Fruit fly (Drosophila melanogaster) whole organism, embryonic: ENCODE measurements around the gene CG9886.

Source experiments
- Ada2b ChIP-seq: fragments of 200-800 bp; sonication (Bioruptor generic); IDR thresholded peaks from 2 replicates; pipeline ENCODE4 v1.3.6; 2022; ENCODE audit warnings: missing biosample characterization, missing genetic modification characterization
- BEAF-32 ChIP-seq: fragments of 200-800 bp; sonication (Bioruptor generic); optimal IDR thresholded peaks from 3 replicates; lab custom pipeline; 2017; ENCODE audit warnings: missing biosample characterization, missing genetic modification characterization, mild to moderate bottlenecking, moderate library complexity, missing genetic modification reagents
- Bgb ChIP-seq: fragments of 200-800 bp; sonication (Bioruptor generic); IDR thresholded peaks from 2 replicates; pipeline ENCODE4 v1.3.6; 2022; ENCODE audit warnings: missing biosample characterization, missing genetic modification characterization; ENCODE audit not compliant: partially characterized antibody
- CG11504 ChIP-seq: fragments of 200-800 bp; sonication (Bioruptor generic); optimal IDR thresholded peaks from 3 replicates; lab custom pipeline; 2019; ENCODE audit warnings: missing biosample characterization, mild to moderate bottlenecking, missing genetic modification characterization, moderate library complexity
- CG12155 ChIP-seq: fragments of 200-800 bp; sonication (Bioruptor generic); optimal IDR thresholded peaks from 3 replicates; lab custom pipeline; 2016; ENCODE audit warnings: missing biosample characterization, missing genetic modification characterization
- CG12659 ChIP-seq: fragments of 200-800 bp; sonication (Bioruptor generic); optimal IDR thresholded peaks from 3 replicates; lab custom pipeline; 2017; ENCODE audit warnings: mild to moderate bottlenecking, missing biosample characterization, missing genetic modification reagents, missing genetic modification characterization
- CG15514 ChIP-seq: fragments of 200-800 bp; sonication (Bioruptor generic); optimal IDR thresholded peaks from 3 replicates; lab custom pipeline; 2017; ENCODE audit warnings: missing biosample characterization, missing genetic modification characterization, mild to moderate bottlenecking, moderate library complexity, missing genetic modification reagents
- CG1602 ChIP-seq: fragments of 200-800 bp; sonication (Bioruptor generic); optimal IDR thresholded peaks from 3 replicates; lab custom pipeline; 2016; ENCODE audit warnings: missing biosample characterization, missing genetic modification characterization
- CG16813 ChIP-seq: fragments of 200-800 bp; sonication (Bioruptor generic); IDR thresholded peaks from 3 replicates; pipeline ENCODE4 v1.3.6; 2022; ENCODE audit warnings: missing biosample characterization, missing genetic modification characterization; ENCODE audit not compliant: partially characterized antibody
- CG2889 ChIP-seq: fragments of 200-800 bp; sonication (Bioruptor generic); IDR thresholded peaks from 3 replicates; pipeline ENCODE4 v1.3.6; 2022; ENCODE audit warnings: missing biosample characterization, missing genetic modification characterization
- CG32772 ChIP-seq: fragments of 200-800 bp; sonication (Bioruptor generic); IDR thresholded peaks from 2 replicates; pipeline ENCODE4 v1.3.6; 2022; ENCODE audit warnings: missing biosample characterization, missing genetic modification characterization
- CG34224 ChIP-seq: fragments of 200-800 bp; sonication (Bioruptor generic); IDR thresholded peaks from 3 replicates; pipeline ENCODE4 v1.3.6; 2022; ENCODE audit warnings: missing biosample characterization, missing genetic modification characterization; ENCODE audit not compliant: partially characterized antibody
- CG34422 ChIP-seq: fragments of 200-800 bp; sonication (Bioruptor generic); IDR thresholded peaks from 3 replicates; pipeline ENCODE4 v1.3.6; 2022; ENCODE audit warnings: missing biosample characterization, missing genetic modification characterization
- CG3838 ChIP-seq: fragments of 200-800 bp; sonication (Bioruptor generic); optimal IDR thresholded peaks from 3 replicates; lab custom pipeline; 2016; ENCODE audit warnings: missing biosample characterization, missing genetic modification characterization
- CG4707 ChIP-seq: fragments of 200-800 bp; sonication (Bioruptor generic); optimal IDR thresholded peaks from 2 replicates; lab custom pipeline; 2018; ENCODE audit warnings: missing biosample characterization, mild to moderate bottlenecking, missing genetic modification characterization, moderate library complexity
- CG8388 ChIP-seq: fragments of 200-800 bp; sonication (Bioruptor generic); optimal IDR thresholded peaks from 2 replicates; lab custom pipeline; 2019; ENCODE audit warnings: missing biosample characterization, mild to moderate bottlenecking, missing genetic modification characterization, moderate library complexity
- CHES-1-like ChIP-seq: fragments of 200-800 bp; sonication (Bioruptor generic); optimal IDR thresholded peaks from 2 replicates; lab custom pipeline; 2016; ENCODE audit warnings: missing biosample characterization, missing genetic modification characterization
- Dek ChIP-seq: fragments of 200-800 bp; sonication (Bioruptor generic); optimal IDR thresholded peaks from 3 replicates; lab custom pipeline; 2019; ENCODE audit warnings: missing biosample characterization, mild to moderate bottlenecking, missing genetic modification characterization, moderate library complexity
- Dip3 ChIP-seq: fragments of 200-800 bp; sonication (Bioruptor generic); optimal IDR thresholded peaks from 3 replicates; lab custom pipeline; 2016; ENCODE audit warnings: missing biosample characterization, missing genetic modification characterization
- Dll ChIP-seq: fragments of 200-800 bp; sonication (Bioruptor generic); IDR thresholded peaks from 4 replicates; pipeline ENCODE4 v1.3.6; 2022; ENCODE audit warnings: missing biosample characterization, missing genetic modification characterization; ENCODE audit not compliant: partially characterized antibody
- Dp ChIP-seq: fragments of 200-800 bp; sonication (Bioruptor generic); optimal IDR thresholded peaks from 2 replicates; lab custom pipeline; 2018; ENCODE audit warnings: missing biosample characterization, mild to moderate bottlenecking, missing genetic modification characterization, moderate library complexity
- Dref ChIP-seq: fragments of 200-800 bp; sonication (Bioruptor generic); IDR thresholded peaks from 2 replicates; pipeline ENCODE4 v1.3.6; 2022; ENCODE audit warnings: missing biosample characterization, missing genetic modification characterization
- Drgx ChIP-seq: fragments of 200-800 bp; sonication (Bioruptor generic); IDR thresholded peaks from 2 replicates; pipeline ENCODE4 v1.3.6; 2022; ENCODE audit warnings: missing biosample characterization, missing genetic modification characterization
- HLH54F ChIP-seq: fragments of 200-800 bp; sonication (Bioruptor generic); optimal IDR thresholded peaks from 3 replicates; lab custom pipeline; 2016; ENCODE audit warnings: missing biosample characterization, missing genetic modification characterization
- HmgD ChIP-seq: fragments of 200-800 bp; sonication (Bioruptor generic); optimal IDR thresholded peaks from 3 replicates; lab custom pipeline; 2016; ENCODE audit warnings: missing biosample characterization, missing genetic modification characterization
- MBD-R2 ChIP-seq: fragments of 200-800 bp; sonication (Bioruptor generic); IDR thresholded peaks from 2 replicates; pipeline ENCODE4 v1.3.6; 2022; ENCODE audit warnings: missing biosample characterization, missing genetic modification characterization
- MTF-1 ChIP-seq: fragments of 200-800 bp; sonication (Bioruptor generic); optimal IDR thresholded peaks from 2 replicates; lab custom pipeline; 2018; ENCODE audit warnings: missing biosample characterization, mild to moderate bottlenecking, missing genetic modification characterization, borderline replicate concordance
- Med ChIP-seq: fragments of 200-800 bp; sonication (Bioruptor generic); peaks from one replicate; lab custom pipeline; 2016; ENCODE audit warnings: missing biosample characterization, missing genetic modification characterization, mild to moderate bottlenecking, inconsistent platforms, moderate library complexity
- Mrtf ChIP-seq: fragments of 200-800 bp; sonication (Bioruptor generic); IDR thresholded peaks from 3 replicates; pipeline ENCODE4 v1.3.6; 2022; ENCODE audit warnings: missing biosample characterization, missing genetic modification characterization
- Taf1 ChIP-seq: fragments of 200-800 bp; sonication (Bioruptor generic); IDR thresholded peaks from 2 replicates; pipeline ENCODE4 v1.3.6; 2022; ENCODE audit warnings: missing biosample characterization, missing genetic modification characterization
- Trl ChIP-seq, 3 experiments: fragments of >200 bp in 2 of 3; fragments of 200-800 bp in 1 of 3; sonication (Bioruptor generic) in 1 of 3; optimal IDR thresholded peaks; 2 replicates in 1 of 3; 3 replicates in 2 of 3; lab custom pipeline; 2016 to 2017; ENCODE audit warnings: missing biosample characterization in 1 of 3, missing genetic modification characterization in 1 of 3
- YL-1 ChIP-seq: fragments of 200-800 bp; sonication (Bioruptor generic); optimal IDR thresholded peaks from 3 replicates; lab custom pipeline; 2017; ENCODE audit warnings: missing biosample characterization, mild to moderate bottlenecking, missing genetic modification characterization
- amos ChIP-seq: fragments of 200-800 bp; sonication (Bioruptor generic); IDR thresholded peaks from 2 replicates; pipeline ENCODE4 v1.3.6; 2022; ENCODE audit warnings: missing biosample characterization, missing genetic modification characterization; ENCODE audit not compliant: partially characterized antibody
- cato ChIP-seq: fragments of 200-800 bp; sonication (Bioruptor generic); optimal IDR thresholded peaks from 2 replicates; lab custom pipeline; 2016; ENCODE audit warnings: missing biosample characterization, missing genetic modification characterization, borderline replicate concordance
- dmrt11E ChIP-seq: fragments of 200-800 bp; sonication (Bioruptor generic); optimal IDR thresholded peaks from 3 replicates; lab custom pipeline; 2018; ENCODE audit warnings: missing biosample characterization, mild to moderate bottlenecking, missing genetic modification characterization, moderate library complexity
- gfzf ChIP-seq: fragments of 200-800 bp; sonication (Bioruptor generic); optimal IDR thresholded peaks from 2 replicates; lab custom pipeline; 2016; ENCODE audit warnings: missing biosample characterization, mild to moderate bottlenecking, missing genetic modification characterization, moderate library complexity
- gsb ChIP-seq: fragments of 200-800 bp; sonication (Bioruptor generic); IDR thresholded peaks from 2 replicates; pipeline ENCODE4 v1.3.6; 2022; ENCODE audit warnings: missing biosample characterization, missing genetic modification characterization
- ham ChIP-seq: fragments of 200-800 bp; sonication (Bioruptor generic); IDR thresholded peaks from 2 replicates; pipeline ENCODE4 v1.3.6; 2022; ENCODE audit warnings: missing biosample characterization, missing genetic modification characterization
- hth ChIP-seq: fragments of >200 bp; optimal IDR thresholded peaks from 2 replicates; lab custom pipeline; 2017; ENCODE audit warnings: inconsistent platforms
- jing ChIP-seq: fragments of 200-800 bp; sonication (Bioruptor generic); optimal IDR thresholded peaks from 2 replicates; lab custom pipeline; 2018; ENCODE audit warnings: missing biosample characterization, mild to moderate bottlenecking, missing genetic modification characterization
- mam ChIP-seq: fragments of 200-800 bp; sonication (Bioruptor generic); optimal IDR thresholded peaks from 3 replicates; lab custom pipeline; 2016; ENCODE audit warnings: missing biosample characterization, missing genetic modification characterization
- nerfin-1 ChIP-seq: fragments of 200-800 bp; sonication (Bioruptor generic); optimal IDR thresholded peaks from 3 replicates; lab custom pipeline; 2019; ENCODE audit warnings: missing biosample characterization, mild to moderate bottlenecking, missing genetic modification characterization, moderate library complexity
- so ChIP-seq: fragments of 200-800 bp; sonication (Bioruptor generic); IDR thresholded peaks from 3 replicates; pipeline ENCODE4 v1.3.6; 2022; ENCODE audit warnings: missing biosample characterization, missing genetic modification characterization
- sob ChIP-seq: fragments of 200-800 bp; sonication (Bioruptor generic); IDR thresholded peaks from 2 replicates; pipeline ENCODE4 v1.3.6; 2022; ENCODE audit warnings: missing biosample characterization, missing genetic modification characterization
- sqz ChIP-seq: fragments of 200-800 bp; sonication (Bioruptor generic); optimal IDR thresholded peaks from 3 replicates; lab custom pipeline; 2018; ENCODE audit warnings: missing biosample characterization, mild to moderate bottlenecking, missing genetic modification characterization
- toy ChIP-seq: fragments of 200-800 bp; sonication (Bioruptor generic); IDR thresholded peaks from 2 replicates; pipeline ENCODE4 v1.3.6; 2022; ENCODE audit warnings: missing biosample characterization, missing genetic modification characterization
- trh ChIP-seq: fragments of 200-800 bp; sonication (Bioruptor generic); optimal IDR thresholded peaks from 2 replicates; lab custom pipeline; 2016; ENCODE audit warnings: missing biosample characterization, missing genetic modification characterization
- vvl ChIP-seq: fragments of 200-800 bp; sonication (Bioruptor generic); IDR thresholded peaks from 2 replicates; pipeline ENCODE4 v1.3.6; 2022; ENCODE audit warnings: missing biosample characterization, missing genetic modification characterization
- zf30C ChIP-seq: fragments of 200-800 bp; sonication (Bioruptor generic); optimal IDR thresholded peaks from 3 replicates; lab custom pipeline; 2018; ENCODE audit warnings: missing biosample characterization, mild to moderate bottlenecking, missing genetic modification characterization
- zfh1 ChIP-seq: fragments of 200-800 bp; sonication (Bioruptor generic); IDR thresholded peaks from 3 replicates; pipeline ENCODE4 v1.3.6; 2022; ENCODE audit warnings: missing biosample characterization, missing genetic modification characterization

CG9886 gene

DNA sequence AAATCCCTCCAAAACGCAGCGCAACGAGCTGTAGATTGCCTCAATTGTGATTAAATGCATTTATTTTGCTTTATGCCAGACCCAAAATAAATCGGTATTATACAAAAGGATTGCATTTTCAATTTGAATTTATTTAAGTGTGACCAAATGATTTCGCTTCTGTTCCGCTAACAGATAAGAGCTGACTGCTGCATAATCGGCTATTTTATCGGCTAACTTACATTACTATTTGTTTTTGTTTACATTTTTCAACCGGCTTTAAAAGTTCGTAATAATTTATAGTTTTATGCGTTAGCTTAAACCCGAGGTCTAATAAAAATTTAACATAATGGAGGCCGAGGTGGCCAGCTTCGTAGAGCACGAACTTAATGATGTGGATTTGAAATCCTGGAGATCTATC, 37.7 kb upstream of the CG9886 start, which contains the start of gene PIG-Wa:
Gene PIG-Wa (plus strand): TSS at position 232 of the 400 bp plus-strand sequence.
- TF ChIP-seq Taf1 (GFP tag; lab: Robert Waterston, UW) (no peak), CG2889 (GFP tag; lab: Robert Waterston, UW) (no peak), Dp (GFP tag; lab: Kevin White, UChicago) (peak; percentile 91), zf30C (no peak), sob (GFP tag; lab: Robert Waterston, UW) (no peak; the same call in 1 of the 2 replicates), Ada2b (GFP tag; lab: Robert Waterston, UW) (no peak), nerfin-1 (tag; lab: Kevin White, UChicago) (peak; percentile 80), vvl (GFP tag; lab: Robert Waterston, UW) (peak; percentile 52; the same call in 1 of the 2 replicates), CG4707 (no peak), Dek (no peak), CG12155 (GFP tag; lab: Kevin White, UChicago) (no peak), Med (GFP tag; lab: Kevin White, UChicago) (peak; percentile 84), BEAF-32 (GFP tag; lab: Kevin White, UChicago) (peak; percentile 39), CG15514 (GFP tag; lab: Kevin White, UChicago) (peak; percentile 17), jing (GFP tag; lab: Kevin White, UChicago) (no peak), sqz (no peak), mam (GFP tag; lab: Kevin White, UChicago) (peak; percentile 6), CG34422 (GFP tag; lab: Robert Waterston, UW) (peak; percentile 76; the same call in 2 of the 3 replicates), HLH54F (GFP tag; lab: Kevin White, UChicago) (no peak), CG16813 (GFP tag; lab: Robert Waterston, UW) (peak; percentile 55; the same call in 2 of the 3 replicates), CG34224 (GFP tag; lab: Robert Waterston, UW) (peak; percentile 59; the same call in 2 of the 3 replicates), toy (GFP tag; lab: Robert Waterston, UW) (no peak), gfzf (GFP tag; lab: Kevin White, UChicago) (peak; percentile 71), Trl (optimal IDR thresholded peaks at IDR 0.05; lab: Kevin White, UChicago) (no peak), Trl (GFP tag; optimal IDR thresholded peaks at IDR 0.05; lab: Kevin White, UChicago) (peak; percentile 5), hth (lab: Kevin White, UChicago) (no peak), dmrt11E (tag; lab: Kevin White, UChicago) (no peak), trh (GFP tag; lab: Kevin White, UChicago) (no peak), MTF-1 (GFP tag; lab: Kevin White, UChicago) (no peak), CG3838 (GFP tag; lab: Kevin White, UChicago) (no peak), CHES-1-like (peak; percentile 7), CG1602 (GFP tag; lab: Kevin White, UChicago) (no peak), Dip3 (no peak), MBD-R2 (GFP tag; lab: Robert Waterston, UW) (peak; percentile 96), Dll (GFP tag; lab: Robert Waterston, UW) (0 out of 4 replicates have a peak, but pooled peaks have one; percentile 17), Dref (GFP tag; lab: Robert Waterston, UW) (peak; percentile 86), Mrtf (GFP tag; lab: Robert Waterston, UW) (no peak), ham (GFP tag; lab: Robert Waterston, UW) (no peak), Drgx (GFP tag; lab: Robert Waterston, UW) (no peak), HmgD (GFP tag; lab: Kevin White, UChicago) (peak; percentile 29), cato (GFP tag; lab: Kevin White, UChicago) (no peak), so (no peak), CG12659 (GFP tag; lab: Kevin White, UChicago) (peak; percentile 8), gsb (GFP tag; lab: Robert Waterston, UW) (no peak), CG8388 (GFP tag; lab: Kevin White, UChicago) (no peak), CG32772 (GFP tag; lab: Robert Waterston, UW) (no peak), CG11504 (tag; lab: Kevin White, UChicago) (peak; percentile 13), zfh1 (GFP tag; lab: Robert Waterston, UW) (0 out of 3 replicates have a peak, but pooled peaks have one; percentile 31), amos (GFP tag; lab: Robert Waterston, UW) (peak; percentile 64), Bgb (GFP tag; lab: Robert Waterston, UW) (peak; percentile 56), YL-1 (peak; percentile 8)
